Fruit fly (Drosophila melanogaster) Kc167 (cell line): ENCODE data around the gene Fit2.

Experiments
- Myc ChIP-seq: fragments of >200 bp; optimal IDR thresholded peaks from 2 replicates; lab custom pipeline; 2017; ENCODE audit warnings: missing external identifiers
- Sin3A ChIP-seq: fragments of >200 bp; optimal IDR thresholded peaks from 2 replicates; lab custom pipeline; 2018; ENCODE audit warnings: missing external identifiers
- h ChIP-seq: fragments of >200 bp; optimal IDR thresholded peaks from 3 replicates; lab custom pipeline; 2018; ENCODE audit warnings: missing external identifiers
- insv ChIP-seq: fragments of >200 bp; optimal IDR thresholded peaks from 3 replicates; lab custom pipeline; 2018; ENCODE audit warnings: missing external identifiers
- psq ChIP-seq: fragments of >200 bp; optimal IDR thresholded peaks from 2 replicates; lab custom pipeline; 2017; ENCODE audit warnings: missing external identifiers
- ttk ChIP-seq: sonication (Bioruptor generic); optimal IDR thresholded peaks from 2 replicates; lab custom pipeline; 2017; ENCODE audit warnings: missing external identifiers

Fit2 gene

dm6 chr3L:16988526-16988925 is 35.6 kb upstream of the Fit2 start:
- no peak for TF ChIP-seq Sin3A (lab: Kevin White, UChicago)

DNA sequence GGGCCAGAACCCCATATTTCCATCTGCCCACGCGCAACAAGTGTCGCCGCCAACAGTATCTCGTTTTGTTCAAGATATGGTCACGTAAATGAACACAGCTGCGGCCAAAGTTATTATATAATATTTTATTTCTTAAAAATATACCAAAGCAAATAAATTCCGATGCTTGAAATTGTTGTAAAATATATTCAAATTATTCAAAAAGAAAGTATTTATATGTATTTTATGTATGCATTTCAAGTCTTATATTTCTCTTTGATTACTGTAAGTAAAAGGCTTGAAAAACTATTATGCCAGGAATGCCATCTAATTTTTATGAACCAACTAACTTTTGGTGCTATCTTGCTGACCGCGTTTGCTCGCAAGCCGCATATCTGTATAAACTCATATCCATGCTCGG is 35.0 kb upstream of the Fit2 start:
- no peak for TF ChIP-seq Sin3A (lab: Kevin White, UChicago)
- no peak for TF ChIP-seq h
- no peak for TF ChIP-seq ttk
- TF ChIP-seq Myc (lab: Kevin White, UChicago) = no peak
- TF ChIP-seq psq = no peak

dm6 chr3L:16994805-16995204 is 29.3 kb upstream of the Fit2 start:
- TF ChIP-seq insv (lab: Kevin White, UChicago) = no peak
- no peak for TF ChIP-seq Myc (lab: Kevin White, UChicago)
- TF ChIP-seq ttk = no peak
- TF ChIP-seq h = no peak
- no peak for TF ChIP-seq psq
- TF ChIP-seq Sin3A (lab: Kevin White, UChicago) = no peak

dm6 chr3L:17000289-17000688 is 23.8 kb upstream of the Fit2 start:
- no peak for TF ChIP-seq h
- TF ChIP-seq insv (lab: Kevin White, UChicago) = no peak
- no peak for TF ChIP-seq Myc (lab: Kevin White, UChicago)
- no peak for TF ChIP-seq psq
- no peak for TF ChIP-seq Sin3A (lab: Kevin White, UChicago)
- TF ChIP-seq ttk = no peak

- TF ChIP-seq h = no peak
- no peak for TF ChIP-seq psq
- TF ChIP-seq insv (lab: Kevin White, UChicago) = no peak
- TF ChIP-seq ttk = no peak
- TF ChIP-seq Sin3A (lab: Kevin White, UChicago) = no peak
- TF ChIP-seq Myc (lab: Kevin White, UChicago) = no peak
Observed at dm6 chr3L:17001055-17001454, 23.1 kb upstream of the Fit2 start.

- TF ChIP-seq psq = no peak
- TF ChIP-seq ttk = no peak
- no peak for TF ChIP-seq insv (lab: Kevin White, UChicago)
- no peak for TF ChIP-seq Myc (lab: Kevin White, UChicago)
- no peak for TF ChIP-seq Sin3A (lab: Kevin White, UChicago)
- no peak for TF ChIP-seq h
Observed at dm6 chr3L:17002140-17002849, 21.8 kb upstream of the Fit2 start.

dm6 chr3L:17003251-17004171 is 20.6 kb upstream of the Fit2 start:
- TF ChIP-seq Myc (lab: Kevin White, UChicago) (no peak), h (no peak), Sin3A (lab: Kevin White, UChicago) (no peak), ttk (no peak), insv (lab: Kevin White, UChicago) (no peak), psq (no peak)

DNA sequence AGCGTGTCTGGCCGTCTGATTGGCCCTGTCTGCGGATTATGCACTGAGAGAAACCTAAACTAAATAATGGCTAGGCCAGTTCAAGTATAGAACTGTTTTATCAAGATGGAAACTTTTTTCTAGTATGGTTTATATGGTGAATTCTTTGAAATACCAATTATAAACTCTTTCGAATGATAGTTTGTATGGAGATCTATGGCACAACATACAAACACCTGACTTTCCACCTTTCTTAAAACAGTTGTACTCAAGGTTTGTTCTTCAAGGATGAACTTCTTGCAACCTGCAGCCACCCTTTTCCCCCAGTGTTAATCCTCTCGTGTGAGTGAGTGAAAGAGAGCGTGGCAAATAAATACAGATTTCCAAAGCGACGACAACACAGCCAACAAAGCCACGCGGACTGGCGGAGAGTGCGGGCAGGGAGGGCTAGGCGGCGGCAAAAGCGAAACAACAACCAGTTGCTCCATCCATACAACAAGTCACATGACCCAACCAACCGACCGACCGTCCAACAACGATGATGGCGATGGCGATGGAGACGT is 19.8 kb upstream of the Fit2 start:
- no peak for TF ChIP-seq Sin3A (lab: Kevin White, UChicago)
- no peak for TF ChIP-seq Myc (lab: Kevin White, UChicago)
- no peak for TF ChIP-seq h
- no peak for TF ChIP-seq ttk
- TF ChIP-seq insv (lab: Kevin White, UChicago) = no peak
- TF ChIP-seq psq = no peak

DNA sequence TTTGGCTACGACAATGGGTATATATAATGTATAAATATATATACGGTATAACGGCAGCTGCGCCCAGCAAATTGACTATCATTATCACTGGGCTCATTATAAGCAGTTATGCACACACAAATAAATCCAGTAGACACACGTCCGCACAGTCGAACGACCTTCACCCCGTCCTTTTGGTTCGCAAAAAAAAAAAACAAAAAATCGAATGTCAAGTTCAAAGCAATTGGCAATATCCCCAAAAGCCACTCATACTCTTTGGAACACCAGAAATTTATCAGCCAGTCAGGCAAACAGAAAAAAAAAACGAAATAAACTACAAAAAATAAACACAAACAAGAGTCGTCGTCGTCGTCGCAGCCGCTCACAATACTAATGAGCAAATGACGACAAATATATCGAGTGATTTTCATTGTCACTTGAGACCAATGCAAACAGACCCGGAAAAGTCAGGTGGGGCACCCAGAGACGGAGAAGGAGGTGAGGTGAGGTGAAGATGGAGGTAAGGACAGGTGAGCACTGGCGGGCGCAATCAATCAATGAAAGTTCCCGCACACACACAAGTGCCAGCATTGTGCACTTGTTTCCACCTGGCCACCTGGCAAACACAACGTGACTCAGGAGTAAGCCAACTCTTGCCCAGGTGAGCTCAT is 19.2 kb upstream of the Fit2 start:
- TF ChIP-seq insv (lab: Kevin White, UChicago) = no peak
- TF ChIP-seq psq = no peak
- no peak for TF ChIP-seq h
- TF ChIP-seq ttk = no peak
- no peak for TF ChIP-seq Sin3A (lab: Kevin White, UChicago)
- no peak for TF ChIP-seq Myc (lab: Kevin White, UChicago)

DNA sequence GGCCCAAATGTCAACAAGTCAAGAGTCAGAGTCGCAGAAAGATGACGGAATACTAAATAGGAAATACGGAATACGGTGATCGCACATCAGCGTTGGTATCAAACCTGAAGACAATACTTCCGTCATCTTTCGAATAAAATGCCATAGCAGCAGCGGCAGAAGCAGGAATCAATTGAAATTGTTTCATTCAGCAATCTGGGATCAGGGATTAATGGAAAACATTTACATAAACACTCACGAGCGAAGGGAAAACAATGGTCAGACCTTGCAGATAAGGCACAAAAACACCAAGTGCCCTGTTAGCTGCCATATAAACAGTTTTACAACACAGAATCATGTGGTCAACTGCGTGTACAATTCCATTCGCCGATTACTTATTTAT is 18.7 kb upstream of the Fit2 start:
- TF ChIP-seq psq = no peak

- TF ChIP-seq Sin3A (lab: Kevin White, UChicago) = no peak
- TF ChIP-seq insv (lab: Kevin White, UChicago) = no peak
- TF ChIP-seq Myc (lab: Kevin White, UChicago) = no peak
- no peak for TF ChIP-seq ttk
- TF ChIP-seq h = no peak
- no peak for TF ChIP-seq psq
Observed at dm6 chr3L:17006250-17006693, 17.9 kb upstream of the Fit2 start.

- no peak for TF ChIP-seq h
- no peak for TF ChIP-seq Sin3A (lab: Kevin White, UChicago)
- TF ChIP-seq psq = no peak
- TF ChIP-seq Myc (lab: Kevin White, UChicago) = no peak
- no peak for TF ChIP-seq insv (lab: Kevin White, UChicago)
- no peak for TF ChIP-seq ttk
Observed at dm6 chr3L:17007041-17007471, 17.1 kb upstream of the Fit2 start.
